Worm (Caenorhabditis elegans): Measurements from ENCODE around the gene oac-54.
A peak's percentile ranks its signal among the peaks of the same experiment; 100 is the strongest.

oac-54 gene

ce11 chrII:9126965-9127364 lies 30.9 kb upstream of the oac-54 start:
- peak; percentile 16 for TF ChIP-seq blmp-1 (tag; optimal IDR thresholded peaks at IDR 0.05; ENCODE audit: insufficient read depth)
- TF ChIP-seq Y55F3AM.14 (GFP tag; optimal IDR thresholded peaks at IDR 0.05): no peak
- TF ChIP-seq fos-1 (tag; optimal IDR thresholded peaks at IDR 0.05): peak; percentile 96

DNA sequence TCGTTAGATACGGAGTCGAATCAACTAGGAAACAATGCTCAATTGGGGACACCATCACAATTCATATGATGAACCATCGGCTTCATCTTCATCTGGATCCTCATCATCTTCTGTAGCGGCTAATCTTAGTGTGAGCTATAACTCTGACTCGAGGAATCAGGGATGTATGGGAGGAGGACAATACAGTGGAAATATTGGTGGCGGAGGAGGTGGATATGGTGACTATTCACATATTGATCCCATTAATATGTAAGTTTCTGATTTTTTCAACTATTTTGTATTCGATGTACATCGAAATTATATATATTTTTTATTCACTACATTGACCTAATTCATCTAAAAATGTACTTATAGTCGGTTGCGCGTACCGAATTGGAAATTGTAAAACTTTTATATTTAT lies 30.5 kb upstream of the oac-54 start:
- TF ChIP-seq ama-1 (optimal IDR thresholded peaks at IDR 0.05) (peak; percentile 70), F13H6.1 (tag; optimal IDR thresholded peaks at IDR 0.05) (no peak)

DNA sequence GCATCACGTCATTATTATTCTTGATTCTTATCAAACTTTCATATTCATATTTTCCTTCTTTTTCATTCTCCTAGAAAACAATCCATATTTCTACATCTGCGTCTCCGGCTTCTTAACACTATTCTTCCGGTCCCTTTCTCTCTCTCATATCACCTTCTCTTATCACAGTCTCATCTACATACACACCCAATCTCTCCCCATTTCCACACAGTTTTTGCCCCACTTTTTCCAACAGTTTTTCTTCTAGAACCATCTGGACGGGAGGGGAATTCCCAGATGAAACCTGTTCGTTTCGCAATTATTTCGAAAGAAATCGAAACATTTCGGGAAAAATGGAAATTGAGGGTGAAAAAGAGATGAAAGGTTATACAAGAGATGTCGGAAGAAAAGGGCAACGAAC lies 29.8 kb upstream of the oac-54 start:
- TF ChIP-seq zag-1 (tag; optimal IDR thresholded peaks at IDR 0.05) (no peak), gmeb-1 (tag; optimal IDR thresholded peaks at IDR 0.05) (peak; percentile 49), nhr-21 (tag; optimal IDR thresholded peaks at IDR 0.05) (peak; percentile 83), nhr-129 (tag; optimal IDR thresholded peaks at IDR 0.05) (peak; percentile 40), fos-1 (tag; optimal IDR thresholded peaks at IDR 0.05) (peak; percentile 93), nhr-25 (tag; optimal IDR thresholded peaks at IDR 0.05) (peak; percentile 62), aly-2 (tag; optimal IDR thresholded peaks at IDR 0.05) (no peak), ama-1 (optimal IDR thresholded peaks at IDR 0.05) (peak; percentile 61), sma-3 (GFP tag; optimal IDR thresholded peaks at IDR 0.05) (peak; percentile 49), sem-4 (tag; optimal IDR thresholded peaks at IDR 0.05) (no peak), crh-2 (tag; optimal IDR thresholded peaks at IDR 0.05) (peak; percentile 69), sma-9 (GFP tag; optimal IDR thresholded peaks at IDR 0.05) (peak; percentile 42), sma-9 (tag; optimal IDR thresholded peaks at IDR 0.05) (no peak), egl-27 (tag; optimal IDR thresholded peaks at IDR 0.05) (peak; percentile 63), lsy-2 (tag; optimal IDR thresholded peaks at IDR 0.05) (peak in 1 of 2 experiments; percentile 47), C34F6.9 (tag; optimal IDR thresholded peaks at IDR 0.05) (peak; percentile 72)

- TF ChIP-seq elt-3 (tag; optimal IDR thresholded peaks at IDR 0.05) (no peak), skn-1 (tag; optimal IDR thresholded peaks at IDR 0.05) (no peak), fos-1 (tag; optimal IDR thresholded peaks at IDR 0.05) (peak; percentile 27)
These were observed 27.6 kb upstream of the oac-54 start for ce11 chrII:9130339-9130738.

ce11 chrII:9131363-9131762 lies 26.5 kb upstream of the oac-54 start, which contains the start of gene C16D2.1:
Gene C16D2.1, plus strand, starts transcription at chrII:9131663.
- TF ChIP-seq aly-2 (tag; optimal IDR thresholded peaks at IDR 0.05) (no peak), ztf-4 (tag; optimal IDR thresholded peaks at IDR 0.05) (no peak), nhr-77 (tag; optimal IDR thresholded peaks at IDR 0.05) (no peak), nhr-10 (tag; optimal IDR thresholded peaks at IDR 0.05) (no peak), ceh-16 (tag; optimal IDR thresholded peaks at IDR 0.05) (no peak), ztf-1 (GFP tag; conservative IDR thresholded peaks at IDR 0.05) (no peak), elt-3 (tag; optimal IDR thresholded peaks at IDR 0.05) (no peak), nhr-23 (tag; optimal IDR thresholded peaks at IDR 0.05) (no peak), ztf-11 (tag; optimal IDR thresholded peaks at IDR 0.05) (no peak), sem-4 (tag; optimal IDR thresholded peaks at IDR 0.05) (no peak), C34F6.9 (tag; optimal IDR thresholded peaks at IDR 0.05) (no peak), elt-1 (tag; optimal IDR thresholded peaks at IDR 0.05) (no peak), mdl-1 (tag; optimal IDR thresholded peaks at IDR 0.05) (no peak), blmp-1 (tag; optimal IDR thresholded peaks at IDR 0.05; ENCODE audit: insufficient read depth) (no peak), crh-2 (tag; optimal IDR thresholded peaks at IDR 0.05) (no peak), ceh-82 (tag; optimal IDR thresholded peaks at IDR 0.05) (no peak), ZK546.5 (tag; optimal IDR thresholded peaks at IDR 0.05) (no peak)

- TF ChIP-seq elt-3 (tag; optimal IDR thresholded peaks at IDR 0.05) (no peak), Y55F3AM.14 (GFP tag; optimal IDR thresholded peaks at IDR 0.05) (no peak), fos-1 (tag; optimal IDR thresholded peaks at IDR 0.05) (no peak), sma-3 (GFP tag; optimal IDR thresholded peaks at IDR 0.05) (no peak)
These were observed 25.6 kb upstream of the oac-54 start for ce11 chrII:9132338-9132737.

- TF ChIP-seq C34F6.9 (tag; optimal IDR thresholded peaks at IDR 0.05) (no peak), nhr-77 (tag; optimal IDR thresholded peaks at IDR 0.05) (no peak), F13H6.1 (tag; optimal IDR thresholded peaks at IDR 0.05) (no peak), ama-1 (optimal IDR thresholded peaks at IDR 0.05) (no peak), Y55F3AM.14 (GFP tag; optimal IDR thresholded peaks at IDR 0.05) (no peak), ceh-82 (tag; optimal IDR thresholded peaks at IDR 0.05) (no peak), sem-4 (tag; optimal IDR thresholded peaks at IDR 0.05) (no peak), aly-2 (tag; optimal IDR thresholded peaks at IDR 0.05) (no peak), mab-5 (tag; optimal IDR thresholded peaks at IDR 0.05) (no peak), R02D3.7 (tag; optimal IDR thresholded peaks at IDR 0.05) (no peak), snpc-4 (tag; optimal IDR thresholded peaks at IDR 0.05) (no peak), unc-39 (tag; optimal IDR thresholded peaks at IDR 0.05) (no peak), mdl-1 (tag; optimal IDR thresholded peaks at IDR 0.05) (no peak), nhr-129 (tag; optimal IDR thresholded peaks at IDR 0.05) (no peak), egl-27 (tag; optimal IDR thresholded peaks at IDR 0.05) (no peak), unc-62 (GFP tag; optimal IDR thresholded peaks at IDR 0.05) (no peak), zag-1 (tag; optimal IDR thresholded peaks at IDR 0.05) (no peak), ZK546.5 (tag; optimal IDR thresholded peaks at IDR 0.05) (no peak), lin-13 (GFP tag; optimal IDR thresholded peaks at IDR 0.05) (no peak)
These were observed 22.0 kb upstream of the oac-54 start, which contains the start of gene nlp-78 for ce11 chrII:9135878-9136277. Gene nlp-78, plus strand, starts transcription at chrII:9136178.

Data from whole organism, L2 larva.